In the genomic region with DNA sequence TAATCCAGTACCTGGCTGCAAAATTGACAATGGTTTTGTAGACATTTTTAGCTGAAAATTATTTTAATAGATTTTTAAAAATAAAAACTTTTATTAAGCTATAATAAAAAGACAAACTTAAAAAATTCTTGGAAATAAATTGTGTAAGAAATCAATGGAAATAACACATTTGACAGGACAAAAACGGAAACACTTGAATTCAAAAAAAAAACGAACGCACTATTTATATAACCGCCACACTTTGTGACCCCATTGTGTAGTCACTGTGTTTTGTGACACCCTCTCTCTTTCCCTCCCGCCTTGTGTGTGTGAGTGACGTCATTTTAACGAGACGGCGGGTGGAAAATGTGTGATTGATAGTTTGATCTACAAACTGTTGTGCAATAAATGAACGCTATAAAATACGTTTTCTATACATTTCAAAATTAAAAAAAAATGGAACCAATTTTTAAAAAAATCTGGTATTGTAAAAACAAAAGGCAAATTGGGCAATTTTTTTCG, we compare ENCODE assay signal across 2 worm cellular contexts.
TF ChIP-seq lines count a peak whose summit lies in the region.

TSS of gene F59B1.8 (minus strand) at position 51 of the 501 bp plus-strand sequence.

TF ChIP-seq in whole organism, L2 larva, 48 proteins besides CTCF, POLR2A, EP300 and RAD21 (continued from another document):
- TF ChIP-seq unc-62 (GFP tag; optimal IDR thresholded peaks at IDR 0.05; lab: Kevin White, UChicago) (no peak), blmp-1 (tag; optimal IDR thresholded peaks at IDR 0.05; lab: Kevin White, UChicago; ENCODE audit: insufficient read depth) (no peak), dmd-4 (tag; optimal IDR thresholded peaks at IDR 0.05; lab: Kevin White, UChicago) (no peak), mdl-1 (tag; optimal IDR thresholded peaks at IDR 0.05; lab: Kevin White, UChicago) (peak in 1 of 2 experiments; percentile 9), snpc-4 (tag; optimal IDR thresholded peaks at IDR 0.05; lab: Kevin White, UChicago) (no peak), C34F6.9 (tag; optimal IDR thresholded peaks at IDR 0.05; lab: Kevin White, UChicago) (peak; percentile 34), nhr-237 (tag; optimal IDR thresholded peaks at IDR 0.05; lab: Kevin White, UChicago) (no peak), peb-1 (tag; optimal IDR thresholded peaks at IDR 0.05; lab: Kevin White, UChicago) (no peak)

TF ChIP-seq in whole organism, L4 larva, 104 proteins besides CTCF, POLR2A, EP300 and RAD21 (continued from another document):
- TF ChIP-seq dve-1 (tag; optimal IDR thresholded peaks at IDR 0.05; lab: Kevin White, UChicago; ENCODE audit: insufficient read depth) = peak; percentile 97
- peak; percentile 36 for TF ChIP-seq nhr-6 (tag; optimal IDR thresholded peaks at IDR 0.05; lab: Kevin White, UChicago)
- TF ChIP-seq nhr-76 (tag; optimal IDR thresholded peaks at IDR 0.05; lab: Kevin White, UChicago) = peak; percentile 60
- TF ChIP-seq ctbp-1 (GFP tag; IDR thresholded peaks at IDR 0.05; lab: Robert Waterston, UW) = no peak
- TF ChIP-seq Y48G9A.11 (GFP tag; IDR thresholded peaks at IDR 0.05; lab: Robert Waterston, UW) = no peak
- no peak for TF ChIP-seq tag-97 (GFP tag; IDR thresholded peaks at IDR 0.05; lab: Robert Waterston, UW)
- no peak for TF ChIP-seq ztf-7 (tag; optimal IDR thresholded peaks at IDR 0.05; lab: Kevin White, UChicago)
- TF ChIP-seq snpc-4 (tag; optimal IDR thresholded peaks at IDR 0.05; lab: Kevin White, UChicago) = no peak
- no peak for TF ChIP-seq nhr-111 (GFP tag; optimal IDR thresholded peaks at IDR 0.05; lab: Kevin White, UChicago)
- no peak for TF ChIP-seq rbr-2 (tag; optimal IDR thresholded peaks at IDR 0.05; lab: Kevin White, UChicago)
- no peak for TF ChIP-seq daf-8 (GFP tag; IDR thresholded peaks at IDR 0.05; lab: Robert Waterston, UW)
- peak; percentile 8 to 64 for TF ChIP-seq lsy-2 (tag; optimal IDR thresholded peaks at IDR 0.05; lab: Kevin White, UChicago)
- peak; percentile 100 for TF ChIP-seq nhr-28 (tag; optimal IDR thresholded peaks at IDR 0.05; lab: Kevin White, UChicago)
- TF ChIP-seq daf-19 (GFP tag; conservative IDR thresholded peaks at IDR 0.05; lab: Robert Waterston, UW) = no peak
- no peak for TF ChIP-seq attf-4 (tag; optimal IDR thresholded peaks at IDR 0.05; lab: Kevin White, UChicago)
- peak in 1 of 2 experiments; percentile 48 for TF ChIP-seq daf-16 (GFP tag; optimal IDR thresholded peaks at IDR 0.05; lab: Kevin White, UChicago)
- TF ChIP-seq daf-16 (tag; optimal IDR thresholded peaks at IDR 0.05; lab: Kevin White, UChicago) = peak; percentile 89
- no peak for TF ChIP-seq fos-1 (tag; optimal IDR thresholded peaks at IDR 0.05; lab: Kevin White, UChicago)
- peak; percentile 99 for TF ChIP-seq dmd-6 (GFP tag; IDR thresholded peaks at IDR 0.05; lab: Robert Waterston, UW)
- peak; percentile 75 for TF ChIP-seq tra-1 (GFP tag; IDR thresholded peaks at IDR 0.05; lab: Robert Waterston, UW)
- TF ChIP-seq lin-29 (GFP tag; IDR thresholded peaks at IDR 0.05; lab: Robert Waterston, UW) = no peak
- TF ChIP-seq hlh-11 (tag; optimal IDR thresholded peaks at IDR 0.05; lab: Kevin White, UChicago) = peak; percentile 93
- 0 out of 2 replicates have a peak, but pooled peaks have one; percentile 13 for TF ChIP-seq saeg-2 (GFP tag; IDR thresholded peaks at IDR 0.05; lab: Robert Waterston, UW)
- TF ChIP-seq lin-15B (tag; optimal IDR thresholded peaks at IDR 0.05; lab: Kevin White, UChicago) = no peak
- no peak for TF ChIP-seq snpc-1.2 (GFP tag; IDR thresholded peaks at IDR 0.05; lab: Robert Waterston, UW)
- TF ChIP-seq F49E8.2 (tag; optimal IDR thresholded peaks at IDR 0.05; lab: Kevin White, UChicago; ENCODE audit: borderline replicate concordance) = no peak
- peak; percentile 77 for TF ChIP-seq hlh-30 (tag; optimal IDR thresholded peaks at IDR 0.05; lab: Kevin White, UChicago; ENCODE audit: insufficient read depth)
- no peak for TF ChIP-seq daf-12 (tag; optimal IDR thresholded peaks at IDR 0.05; lab: Kevin White, UChicago)
- TF ChIP-seq nhr-77 (tag; optimal IDR thresholded peaks at IDR 0.05; lab: Kevin White, UChicago) = peak; percentile 94
- TF ChIP-seq ZK546.5 (tag; optimal IDR thresholded peaks at IDR 0.05; lab: Kevin White, UChicago) = no peak
- TF ChIP-seq hif-1 (tag; optimal IDR thresholded peaks at IDR 0.05; lab: Kevin White, UChicago) = peak in 1 of 2 experiments; percentile 65
- TF ChIP-seq lim-7 (GFP tag; IDR thresholded peaks at IDR 0.05; lab: Robert Waterston, UW) = no peak
- TF ChIP-seq zip-2 (tag; optimal IDR thresholded peaks at IDR 0.05; lab: Kevin White, UChicago) = peak; percentile 76
